Worm (Caenorhabditis elegans): ENCODE data around the gene C56G2.22.

ce11 chrIII:6362323-6362922 is 16.2 kb downstream of the C56G2.22 start:
- no peak for TF ChIP-seq fkh-6 (tag; optimal IDR thresholded peaks at IDR 0.05)
- TF ChIP-seq elt-2 (tag; optimal IDR thresholded peaks at IDR 0.05) = no peak
- peak; percentile 5 for TF ChIP-seq tbx-2 (tag; optimal IDR thresholded peaks at IDR 0.05)

All from whole organism, late embryonic.